Worm (Caenorhabditis elegans) whole organism, midembryonic: ENCODE results near the gene F26G1.2.

Experiments used
- med-1 ChIP-seq: sonication (generic microtip); optimal IDR thresholded peaks from 2 replicates; lab custom pipeline; 2017; ENCODE audit warnings: missing genetic modification characterization, mild to moderate bottlenecking, missing compliant biosample characterization, antibody characterized with exemption, missing genetic modification reagents; ENCODE audit not compliant: insufficient read depth
- ref-1 ChIP-seq: fragments of 200-800 bp; sonication (Bioruptor generic); conservative IDR thresholded peaks from 2 replicates; pipeline ENCODE4 v1.3.6; 2022; ENCODE audit warnings: missing genetic modification reagents, missing genetic modification characterization, missing compliant biosample characterization

ce11 chrII:4739984-4740462, 22.9 kb upstream of the F26G1.2 start, which contains the start of gene eas-1:
- TF ChIP-seq ref-1 (no peak), med-1 (GFP tag; lab: Kevin White, UChicago) (no peak)
